Worm (Caenorhabditis elegans) whole organism, L4 larva: ENCODE measurements around the gene sprp-4.

ENCODE experiments used
- ama-1 ChIP-seq: fragments of 150-350 bp; optimal IDR thresholded peaks from 2 replicates; lab custom pipeline; 2014; ENCODE audit warnings: inconsistent platforms, mixed read lengths
- jun-1 ChIP-seq: fragments of 150-350 bp; optimal IDR thresholded peaks from 2 replicates; lab custom pipeline; 2014; ENCODE audit warnings: missing biosample characterization, missing genetic modification reagents, missing genetic modification characterization
- nhr-10 ChIP-seq: fragments of 150-350 bp; optimal IDR thresholded peaks from 2 replicates; lab custom pipeline; 2014; ENCODE audit warnings: missing biosample characterization, missing genetic modification characterization

DNA sequence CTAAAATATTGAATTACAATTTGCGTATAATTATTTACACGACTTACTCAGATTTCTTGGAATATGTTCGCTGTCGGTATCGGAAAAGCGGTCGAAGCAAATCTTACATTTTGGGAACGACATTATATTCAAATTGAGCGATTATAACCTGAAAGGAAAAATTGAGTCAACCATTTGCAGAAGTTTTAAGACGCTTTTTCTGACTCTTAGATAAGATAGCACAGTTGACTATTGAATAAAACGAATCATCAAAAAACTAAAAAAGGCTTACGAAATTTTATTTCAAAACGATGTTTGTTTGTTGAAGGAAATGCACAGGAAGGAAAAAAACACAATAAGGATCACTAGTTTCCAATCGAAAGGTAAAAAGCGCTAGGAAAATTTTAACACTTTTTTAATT is 25.1 kb downstream of the sprp-4 start, which contains the start of gene rcs-1:
- TF ChIP-seq jun-1 (no peak), nhr-10 (tag; lab: Kevin White, UChicago) (no peak), ama-1 (no peak)
